Worm (Caenorhabditis elegans) whole organism, midembryonic: ENCODE measurements around the gene F57B7.2.

Experiments
- T22C8.4 ChIP-seq: fragments of 200-800 bp; sonication (Bioruptor generic); IDR thresholded peaks from 2 replicates; pipeline ENCODE4 v1.3.6; 2022; ENCODE audit warnings: missing genetic modification characterization, missing compliant biosample characterization
- flt-1 ChIP-seq: fragments of 200-800 bp; sonication (Bioruptor generic); IDR thresholded peaks from 2 replicates; pipeline ENCODE4 v1.3.6; 2022; ENCODE audit warnings: missing genetic modification characterization, missing compliant biosample characterization
- klf-2 ChIP-seq: fragments of 200-800 bp; sonication (Bioruptor generic); conservative IDR thresholded peaks from 2 replicates; pipeline ENCODE4 v1.3.6; 2022; ENCODE audit warnings: missing genetic modification reagents, missing genetic modification characterization, missing compliant biosample characterization
- med-1 ChIP-seq: sonication (generic microtip); optimal IDR thresholded peaks from 2 replicates; lab custom pipeline; 2017; ENCODE audit warnings: missing genetic modification characterization, mild to moderate bottlenecking, missing compliant biosample characterization, antibody characterized with exemption, missing genetic modification reagents; ENCODE audit not compliant: insufficient read depth
- tab-1 ChIP-seq: fragments of 200-800 bp; sonication (Bioruptor generic); IDR thresholded peaks from 2 replicates; pipeline ENCODE4 v1.3.6; 2022; ENCODE audit warnings: missing genetic modification characterization, missing compliant biosample characterization
- ztf-23 ChIP-seq: fragments of 200-800 bp; sonication (Bioruptor generic); IDR thresholded peaks from 2 replicates; pipeline ENCODE4 v1.3.6; 2022; ENCODE audit warnings: missing genetic modification reagents, missing genetic modification characterization, missing compliant biosample characterization
- ztf-29 ChIP-seq: fragments of 200-800 bp; sonication (Bioruptor generic); IDR thresholded peaks from 2 replicates; pipeline ENCODE4 v1.3.6; 2022; ENCODE audit warnings: missing genetic modification reagents, missing genetic modification characterization, missing compliant biosample characterization

- TF ChIP-seq tab-1 (GFP tag; lab: Robert Waterston, UW) (no peak), klf-2 (GFP tag; lab: Robert Waterston, UW) (no peak), flt-1 (GFP tag; lab: Robert Waterston, UW) (no peak), ztf-23 (GFP tag; lab: Robert Waterston, UW) (no peak), med-1 (GFP tag; lab: Kevin White, UChicago) (no peak), ztf-29 (GFP tag; lab: Robert Waterston, UW) (no peak), T22C8.4 (GFP tag; lab: Robert Waterston, UW) (no peak)
Measured at ce11 chrV:11454917-11455316, 11.5 kb upstream of the F57B7.2 start.
